Worm (Caenorhabditis elegans) whole organism, L4 larva: ENCODE results near the gene srx-39.

Experiments used
- D1046.2 ChIP-seq: fragments of 200-800 bp; sonication (Bioruptor generic); IDR thresholded peaks from 2 replicates; pipeline ENCODE4 v1.3.6; 2022; ENCODE audit warnings: missing genetic modification characterization, missing compliant biosample characterization
- F10B5.3 ChIP-seq: sonication (generic microtip); optimal IDR thresholded peaks from 2 replicates; lab custom pipeline; 2016; ENCODE audit warnings: mild to moderate bottlenecking, missing genetic modification characterization, missing compliant biosample characterization
- F49E8.2 ChIP-seq: sonication (generic microtip); optimal IDR thresholded peaks from 2 replicates; lab custom pipeline; 2016; ENCODE audit warnings: missing compliant biosample characterization, mild to moderate bottlenecking, missing genetic modification characterization, borderline replicate concordance
- T20F7.1 ChIP-seq: fragments of 200-800 bp; sonication (Bioruptor generic); optimal IDR thresholded peaks from 2 replicates; lab custom pipeline; 2018; ENCODE audit warnings: mild to moderate bottlenecking, missing genetic modification characterization, missing compliant biosample characterization
- ZK546.5 ChIP-seq, 2 experiments: sonication (generic microtip); optimal IDR thresholded peaks; 2 replicates each; lab custom pipeline; 2017; ENCODE audit warnings: missing biosample characterization in 2 of 2, missing genetic modification characterization in 2 of 2
- aha-1 ChIP-seq: fragments of 150-350 bp; peaks from one replicate; lab custom pipeline; 2014; ENCODE audit warnings: missing biosample characterization, missing genetic modification characterization
- aly-2 ChIP-seq: sonication (generic microtip); optimal IDR thresholded peaks from 2 replicates; lab custom pipeline; 2018; ENCODE audit warnings: missing biosample characterization, missing genetic modification characterization
- ama-1 ChIP-seq: fragments of 150-350 bp; optimal IDR thresholded peaks from 2 replicates; lab custom pipeline; 2014; ENCODE audit warnings: inconsistent platforms, mixed read lengths
- arid-1 ChIP-seq: fragments of 200-800 bp; sonication (Bioruptor generic); conservative IDR thresholded peaks from 2 replicates; pipeline ENCODE4 v1.3.6; 2022; ENCODE audit warnings: missing genetic modification reagents, missing genetic modification characterization, missing compliant biosample characterization
- ceh-20 ChIP-seq: fragments of 200-800 bp; sonication (Bioruptor generic); IDR thresholded peaks from 2 replicates; pipeline ENCODE4 v1.3.6; 2022; ENCODE audit warnings: missing genetic modification reagents, missing genetic modification characterization, missing compliant biosample characterization
- ceh-32 ChIP-seq: sonication (generic microtip); optimal IDR thresholded peaks from 2 replicates; lab custom pipeline; 2016; ENCODE audit warnings: mild to moderate bottlenecking, missing genetic modification characterization, missing compliant biosample characterization; ENCODE audit not compliant: poor library complexity
- ceh-44 ChIP-seq: fragments of 200-800 bp; sonication (Bioruptor generic); IDR thresholded peaks from 2 replicates; pipeline ENCODE4 v1.3.6; 2022; ENCODE audit warnings: missing genetic modification reagents, missing genetic modification characterization, missing compliant biosample characterization
- ceh-62 ChIP-seq: sonication (generic microtip); optimal IDR thresholded peaks from 2 replicates; lab custom pipeline; 2017; ENCODE audit warnings: missing biosample characterization, missing genetic modification characterization
- ceh-82 ChIP-seq: sonication (generic microtip); optimal IDR thresholded peaks from 2 replicates; lab custom pipeline; 2017; ENCODE audit warnings: missing biosample characterization, missing genetic modification characterization
- daf-12 ChIP-seq: fragments of 150-350 bp; optimal IDR thresholded peaks from 2 replicates; lab custom pipeline; 2014; ENCODE audit warnings: missing biosample characterization, missing genetic modification reagents, missing genetic modification characterization
- daf-16 ChIP-seq, 3 experiments: sonication (generic microtip); optimal IDR thresholded peaks; 2 replicates each; lab custom pipeline; 2016 to 2017; ENCODE audit warnings: missing genetic modification characterization in 3 of 3, missing genetic modification reagents in 3 of 3, mild to moderate bottlenecking in 2 of 3, missing compliant biosample characterization in 2 of 3, missing biosample characterization in 1 of 3, moderate library complexity in 1 of 3
- daf-19 ChIP-seq: fragments of 200-800 bp; sonication (Bioruptor generic); conservative IDR thresholded peaks from 2 replicates; pipeline ENCODE4 v1.3.6; 2022; ENCODE audit warnings: missing genetic modification characterization, missing compliant biosample characterization
- dmd-6 ChIP-seq: fragments of 200-800 bp; sonication (Bioruptor generic); IDR thresholded peaks from 2 replicates; pipeline ENCODE4 v1.3.6; 2022; ENCODE audit warnings: missing genetic modification reagents, missing genetic modification characterization, missing compliant biosample characterization
- duxl-1 ChIP-seq: sonication (generic microtip); optimal IDR thresholded peaks from 2 replicates; lab custom pipeline; 2016; ENCODE audit warnings: mild to moderate bottlenecking, missing genetic modification characterization, moderate library complexity, missing compliant biosample characterization; ENCODE audit not compliant: poor library complexity
- dve-1 ChIP-seq: sonication (generic microtip); optimal IDR thresholded peaks from 2 replicates; lab custom pipeline; 2017; ENCODE audit warnings: antibody characterized with exemption, mild to moderate bottlenecking, missing genetic modification characterization, missing compliant biosample characterization; ENCODE audit not compliant: insufficient read depth
- egl-43 ChIP-seq: fragments of 200-800 bp; sonication (Bioruptor generic); IDR thresholded peaks from 2 replicates; pipeline ENCODE4 v1.3.6; 2022; ENCODE audit warnings: missing genetic modification reagents, missing genetic modification characterization, missing compliant biosample characterization
- fos-1 ChIP-seq: fragments of 150-350 bp; optimal IDR thresholded peaks from 2 replicates; lab custom pipeline; 2014; ENCODE audit warnings: missing biosample characterization, missing genetic modification characterization
- gei-8 ChIP-seq: fragments of 200-800 bp; sonication (Bioruptor generic); optimal IDR thresholded peaks from 2 replicates; lab custom pipeline; 2018; ENCODE audit warnings: mild to moderate bottlenecking, missing genetic modification characterization, missing compliant biosample characterization
- lin-15B ChIP-seq: fragments of 150-350 bp; sonication (generic microtip); optimal IDR thresholded peaks from 3 replicates; lab custom pipeline; 2014; ENCODE audit warnings: missing biosample characterization, missing genetic modification characterization
- lin-39 ChIP-seq: fragments of 150-350 bp; optimal IDR thresholded peaks from 2 replicates; lab custom pipeline; 2014; ENCODE audit warnings: missing biosample characterization, missing genetic modification reagents, missing genetic modification characterization
- mep-1 ChIP-seq: fragments of 150-350 bp; sonication (generic microtip); optimal IDR thresholded peaks from 3 replicates; lab custom pipeline; 2014; ENCODE audit warnings: missing biosample characterization, missing genetic modification characterization
- mes-2 ChIP-seq: sonication (generic microtip); optimal IDR thresholded peaks from 2 replicates; lab custom pipeline; 2016; ENCODE audit warnings: missing genotype, mild to moderate bottlenecking, missing genetic modification characterization, missing compliant biosample characterization; ENCODE audit not compliant: poor library complexity, severe bottlenecking
- mxl-2 ChIP-seq: fragments of 200-800 bp; sonication (Bioruptor generic); conservative IDR thresholded peaks from 2 replicates; pipeline ENCODE4 v1.3.6; 2022; ENCODE audit warnings: missing genetic modification reagents, missing genetic modification characterization, missing compliant biosample characterization
- nhr-10 ChIP-seq: fragments of 150-350 bp; optimal IDR thresholded peaks from 2 replicates; lab custom pipeline; 2014; ENCODE audit warnings: missing biosample characterization, missing genetic modification characterization
- nhr-11 ChIP-seq: fragments of 150-350 bp; optimal IDR thresholded peaks from 2 replicates; lab custom pipeline; 2014; ENCODE audit warnings: missing biosample characterization, missing genetic modification characterization
- nhr-25 ChIP-seq: sonication (generic microtip); optimal IDR thresholded peaks from 2 replicates; lab custom pipeline; 2017; ENCODE audit warnings: missing genetic modification characterization, mild to moderate bottlenecking, missing compliant biosample characterization, antibody characterized with exemption, moderate library complexity, borderline replicate concordance; ENCODE audit not compliant: insufficient read depth
- nhr-28 ChIP-seq: fragments of 150-350 bp; optimal IDR thresholded peaks from 2 replicates; lab custom pipeline; 2014; ENCODE audit warnings: missing biosample characterization, missing genetic modification characterization
- nhr-41 ChIP-seq: fragments of 200-800 bp; sonication (Bioruptor generic); IDR thresholded peaks from 2 replicates; pipeline ENCODE4 v1.3.6; 2022; ENCODE audit warnings: missing genetic modification reagents, missing genetic modification characterization, missing compliant biosample characterization
- nhr-42 ChIP-seq: fragments of 200-800 bp; sonication (Bioruptor generic); IDR thresholded peaks from 2 replicates; pipeline ENCODE4 v1.3.6; 2022; ENCODE audit warnings: missing genetic modification characterization, missing compliant biosample characterization
- pqm-1 ChIP-seq: sonication (generic microtip); optimal IDR thresholded peaks from 2 replicates; lab custom pipeline; 2017; ENCODE audit warnings: missing biosample characterization, missing genetic modification characterization
- set-16 ChIP-seq: fragments of 200-800 bp; sonication (Bioruptor generic); IDR thresholded peaks from 2 replicates; pipeline ENCODE4 v1.3.6; 2022; ENCODE audit warnings: missing genetic modification reagents, missing genetic modification characterization, missing compliant biosample characterization
- skn-1 ChIP-seq: fragments of 150-350 bp; optimal IDR thresholded peaks from 2 replicates; lab custom pipeline; 2014; ENCODE audit warnings: missing biosample characterization, missing genetic modification characterization
- snpc-4 ChIP-seq: fragments of 150-350 bp; optimal IDR thresholded peaks from 2 replicates; lab custom pipeline; 2014; ENCODE audit warnings: missing biosample characterization, missing genetic modification characterization
- spr-3 ChIP-seq: fragments of 200-800 bp; sonication (Bioruptor generic); optimal IDR thresholded peaks from 2 replicates; lab custom pipeline; 2018; ENCODE audit warnings: mild to moderate bottlenecking, missing genetic modification characterization, missing compliant biosample characterization
- tra-1 ChIP-seq: fragments of 200-800 bp; sonication (Bioruptor generic); IDR thresholded peaks from 2 replicates; pipeline ENCODE4 v1.3.6; 2022; ENCODE audit warnings: missing genetic modification reagents, missing genetic modification characterization, missing compliant biosample characterization
- unc-62 ChIP-seq, 3 experiments: fragments of 150-350 bp in 1 of 3; sonication (generic microtip); optimal IDR thresholded peaks in 2 of 3; peaks in 1 of 3; 1 replicate in 1 of 3; 2 replicates in 2 of 3; lab custom pipeline; 2014 to 2017; ENCODE audit warnings: missing biosample characterization in 3 of 3, missing genetic modification characterization in 3 of 3, missing genetic modification reagents in 3 of 3, missing genotype in 1 of 3
- zfp-3 ChIP-seq: fragments of 200-800 bp; sonication (Bioruptor generic); conservative IDR thresholded peaks from 2 replicates; pipeline ENCODE4 v1.3.6; 2022; ENCODE audit warnings: missing genetic modification reagents, missing genetic modification characterization, missing compliant biosample characterization
- zip-11 ChIP-seq: fragments of 200-800 bp; sonication (Bioruptor generic); IDR thresholded peaks from 2 replicates; pipeline ENCODE4 v1.3.6; 2022; ENCODE audit warnings: missing genetic modification characterization, missing compliant biosample characterization

The srx-39 gene

ce11 chrV:5130018-5130417 lies 27.5 kb downstream of the srx-39 start, which contains the start of gene F14F9.8:
Gene F14F9.8 (plus strand): TSS chrV:5130318.
- TF ChIP-seq tra-1 (no peak), unc-62 (GFP tag; optimal IDR thresholded peaks at IDR 0.05 in 1 of 2; lab: Kevin White, UChicago) (peak in 1 of 2 experiments; percentile 4), unc-62 (tag; optimal IDR thresholded peaks at IDR 0.05; lab: Kevin White, UChicago) (no peak), mep-1 (tag; lab: Kevin White, UChicago) (no peak), aha-1 (tag; lab: Kevin White, UChicago) (peak; percentile 79)

ce11 chrV:5126793-5127192 lies 30.8 kb downstream of the srx-39 start, which contains the start of gene F14F9.5:
Gene F14F9.5 (plus strand): TSS chrV:5127093.
- TF ChIP-seq nhr-41 (GFP tag; lab: Robert Waterston, UW) (no peak), zfp-3 (GFP tag; lab: Robert Waterston, UW) (no peak), F10B5.3 (tag; lab: Kevin White, UChicago) (no peak), nhr-42 (GFP tag; lab: Robert Waterston, UW) (no peak), snpc-4 (tag; lab: Kevin White, UChicago) (no peak), lin-15B (tag; lab: Kevin White, UChicago) (no peak), set-16 (GFP tag; lab: Robert Waterston, UW) (no peak), ama-1 (lab: Kevin White, UChicago) (no peak)

- TF ChIP-seq pqm-1 (peak; percentile 59), nhr-25 (tag; lab: Kevin White, UChicago) (no peak), ceh-82 (tag; lab: Kevin White, UChicago) (no peak), zip-11 (GFP tag; lab: Robert Waterston, UW) (no peak), nhr-41 (GFP tag; lab: Robert Waterston, UW) (no peak), nhr-28 (peak; percentile 54), duxl-1 (tag; lab: Kevin White, UChicago) (no peak), set-16 (GFP tag; lab: Robert Waterston, UW) (no peak), dve-1 (tag; lab: Kevin White, UChicago) (peak; percentile 5), daf-16 (GFP tag; optimal IDR thresholded peaks at IDR 0.05; lab: Kevin White, UChicago) (no peak), daf-16 (tag; optimal IDR thresholded peaks at IDR 0.05; lab: Kevin White, UChicago) (peak; percentile 81), dmd-6 (peak; percentile 8; the same call in 1 of the 2 replicates), ceh-62 (tag; lab: Kevin White, UChicago) (no peak), lin-39 (tag; lab: Kevin White, UChicago) (no peak), aly-2 (no peak), ZK546.5 (tag; optimal IDR thresholded peaks at IDR 0.05; lab: Kevin White, UChicago) (no peak), ceh-32 (tag; lab: Kevin White, UChicago) (no peak)
These were observed 37.9 kb downstream of the srx-39 start, which contains the start of gene sid-1 for ce11 chrV:5119679-5120078. Gene sid-1 (plus strand): TSS chrV:5119970.

ce11 chrV:5119109-5119508 lies 38.5 kb downstream of the srx-39 start, which contains the start of gene C04F5.9:
Gene C04F5.9 (minus strand): TSS chrV:5119209.
- peak; percentile 21 for TF ChIP-seq mes-2 (tag; lab: Kevin White, UChicago)
- TF ChIP-seq ceh-44 (GFP tag; lab: Robert Waterston, UW): no peak
- no peak for TF ChIP-seq nhr-11 (tag; lab: Kevin White, UChicago)
- TF ChIP-seq, all 104 proteins: peak for 1

ce11 chrV:5113654-5114053 lies 43.9 kb downstream of the srx-39 start, which contains the start of gene C04F5.8:
Gene C04F5.8 (minus strand): TSS chrV:5113754.
- TF ChIP-seq F49E8.2 (tag; lab: Kevin White, UChicago) (no peak), ZK546.5 (tag; optimal IDR thresholded peaks at IDR 0.05; lab: Kevin White, UChicago) (no peak), nhr-10 (tag; lab: Kevin White, UChicago) (no peak), T20F7.1 (GFP tag; lab: Kevin White, UChicago) (no peak), ceh-20 (GFP tag; lab: Robert Waterston, UW) (no peak), daf-12 (tag; lab: Kevin White, UChicago) (no peak), skn-1 (tag; lab: Kevin White, UChicago) (no peak), D1046.2 (GFP tag; lab: Robert Waterston, UW) (no peak), mxl-2 (GFP tag; lab: Robert Waterston, UW) (no peak), snpc-4 (tag; lab: Kevin White, UChicago) (no peak), egl-43 (GFP tag; lab: Robert Waterston, UW) (no peak), aly-2 (no peak), spr-3 (GFP tag; lab: Kevin White, UChicago) (no peak), nhr-11 (tag; lab: Kevin White, UChicago) (no peak), arid-1 (GFP tag; lab: Robert Waterston, UW) (no peak), nhr-28 (no peak), daf-19 (GFP tag; lab: Robert Waterston, UW) (no peak), fos-1 (tag; lab: Kevin White, UChicago) (no peak), gei-8 (no peak)
